Worm (Caenorhabditis elegans): Measurements from ENCODE around the gene col-127.

col-127 gene

ce11 chrIV:11276026-11276425, 10.0 kb upstream of the col-127 start:
- no peak for TF ChIP-seq nhr-120 (GFP tag; IDR thresholded peaks at IDR 0.05)
- TF ChIP-seq lin-26 (GFP tag; IDR thresholded peaks at IDR 0.05) = no peak
- no peak for TF ChIP-seq rec-8 (tag; optimal IDR thresholded peaks at IDR 0.05)
- TF ChIP-seq atf-7 (tag; optimal IDR thresholded peaks at IDR 0.05) = no peak
- no peak for TF ChIP-seq repo-1 (tag; optimal IDR thresholded peaks at IDR 0.05)

- TF ChIP-seq Y79H2A.3 (GFP tag; conservative IDR thresholded peaks at IDR 0.05) (no peak), Y67H2A.10 (GFP tag; conservative IDR thresholded peaks at IDR 0.05) (no peak), somi-1 (GFP tag; optimal IDR thresholded peaks at IDR 0.05) (no peak), Y95B8A.8 (GFP tag; IDR thresholded peaks at IDR 0.05) (no peak), ZK185.1 (tag; optimal IDR thresholded peaks at IDR 0.05; ENCODE audit: poor library complexity, severe bottlenecking) (no peak), xnd-1 (tag; optimal IDR thresholded peaks at IDR 0.05) (no peak)
Observed at ce11 chrIV:11273151-11273550, 7.2 kb upstream of the col-127 start, which contains the start of gene gtl-2. TSS of gene gtl-2 (plus strand) at chrIV:11273451.

ce11 chrIV:11271262-11271661, 5.3 kb upstream of the col-127 start, which contains the start of gene nhr-7:
TSS of gene nhr-7 (minus strand) at chrIV:11271362.
- TF ChIP-seq lin-35 (GFP tag; optimal IDR thresholded peaks at IDR 0.05) (no peak), hsf-1 (GFP tag; IDR thresholded peaks at IDR 0.05) (no peak), F49E8.2 (tag; optimal IDR thresholded peaks at IDR 0.05; ENCODE audit: insufficient read depth) (no peak), F57A8.1 (GFP tag; optimal IDR thresholded peaks at IDR 0.05) (no peak), lir-1 (GFP tag; conservative IDR thresholded peaks at IDR 0.05) (no peak), Y53F4B.3 (GFP tag; IDR thresholded peaks at IDR 0.05) (no peak), bed-2 (GFP tag; IDR thresholded peaks at IDR 0.05) (no peak), lin-26 (GFP tag; IDR thresholded peaks at IDR 0.05) (no peak), nfya-1 (tag; optimal IDR thresholded peaks at IDR 0.05; ENCODE audit: borderline replicate concordance, insufficient read depth) (no peak), rpc-1 (optimal IDR thresholded peaks at IDR 0.05) (no peak), rpc-1 (tag; optimal IDR thresholded peaks at IDR 0.05) (no peak), cebp-1 (GFP tag; IDR thresholded peaks at IDR 0.05) (no peak), cebp-1 (tag; optimal IDR thresholded peaks at IDR 0.05) (no peak), dox-1 (GFP tag; IDR thresholded peaks at IDR 0.05) (no peak), ceh-27 (GFP tag; optimal IDR thresholded peaks at IDR 0.05) (no peak), ztf-3 (GFP tag; optimal IDR thresholded peaks at IDR 0.05) (no peak)

ce11 chrIV:11269483-11269882, 3.5 kb upstream of the col-127 start:
- no peak for TF ChIP-seq nfya-1 (tag; optimal IDR thresholded peaks at IDR 0.05; ENCODE audit: borderline replicate concordance, insufficient read depth)
- TF ChIP-seq zim-3 (tag; optimal IDR thresholded peaks at IDR 0.05) = no peak
- no peak for TF ChIP-seq F23B12.7 (tag; optimal IDR thresholded peaks at IDR 0.05; ENCODE audit: insufficient read depth)
- no peak for TF ChIP-seq Y53F4B.3 (GFP tag; IDR thresholded peaks at IDR 0.05)
- no peak for TF ChIP-seq F22D6.2 (tag; optimal IDR thresholded peaks at IDR 0.05)
- no peak for TF ChIP-seq lin-26 (GFP tag; IDR thresholded peaks at IDR 0.05)
- no peak for TF ChIP-seq tbx-9 (tag; optimal IDR thresholded peaks at IDR 0.05; ENCODE audit: borderline replicate concordance)
- no peak for TF ChIP-seq B0035.1 (tag; optimal IDR thresholded peaks at IDR 0.05)
- TF ChIP-seq unc-62 (GFP tag; optimal IDR thresholded peaks at IDR 0.05) = no peak
- no peak for TF ChIP-seq nhr-80 (tag; optimal IDR thresholded peaks at IDR 0.05)
- TF ChIP-seq D2030.7 (GFP tag; IDR thresholded peaks at IDR 0.05) = no peak
- TF ChIP-seq F37B4.10 (GFP tag; IDR thresholded peaks at IDR 0.05) = no peak
- TF ChIP-seq ztf-3 (GFP tag; optimal IDR thresholded peaks at IDR 0.05) = no peak
- TF ChIP-seq ztf-25 (GFP tag; IDR thresholded peaks at IDR 0.05) = no peak
- TF ChIP-seq ccch-3 (GFP tag; optimal IDR thresholded peaks at IDR 0.05) = no peak
- no peak for TF ChIP-seq dpff-1 (tag; optimal IDR thresholded peaks at IDR 0.05)
- TF ChIP-seq efl-1 (GFP tag; optimal IDR thresholded peaks at IDR 0.05) = no peak

Data from whole organism, young adult.